Worm (Caenorhabditis elegans) whole organism, L4/young adult: ENCODE results near the gene nhr-199.
"Not testable (repeated sequence)": the region's sequence is repeated elsewhere in the genome, so short reads cannot be mapped to it uniquely, and the experiment has no call there.

Experiments used
- W03F9.2 ChIP-seq: fragments of 150-350 bp; optimal IDR thresholded peaks from 2 replicates; lab custom pipeline; 2014; ENCODE audit warnings: missing biosample characterization, missing genetic modification characterization
- dao-5 ChIP-seq: sonication (generic microtip); optimal IDR thresholded peaks from 2 replicates; lab custom pipeline; 2016; ENCODE audit warnings: missing genotype, missing genetic modification characterization, moderate library complexity, missing compliant biosample characterization
- him-1 ChIP-seq: sonication (generic microtip); optimal IDR thresholded peaks from 2 replicates; lab custom pipeline; 2016; ENCODE audit warnings: missing genotype, missing genetic modification reagents, missing genetic modification characterization, missing compliant biosample characterization

The nhr-199 gene

ce11 chrV:15715636-15716035 is 15.9 kb upstream of the nhr-199 start:
- TF ChIP-seq him-1 (tag; lab: Kevin White, UChicago) (no peak), W03F9.2 (no peak), dao-5 (no peak)

ce11 chrV:15712385-15712784 is 12.7 kb upstream of the nhr-199 start:
- TF ChIP-seq him-1 (tag; lab: Kevin White, UChicago) (no peak), W03F9.2 (no peak), dao-5 (no peak)

- TF ChIP-seq W03F9.2 (no peak), dao-5 (no peak), him-1 (tag; lab: Kevin White, UChicago) (no peak)
Measured at ce11 chrV:15711898-15712297, 12.2 kb upstream of the nhr-199 start, which contains the start of gene str-101. str-101 (minus strand) TSS chrV:15711998.

- TF ChIP-seq W03F9.2 (no peak), dao-5 (no peak), him-1 (tag; lab: Kevin White, UChicago) (no peak)
Measured at ce11 chrV:15710401-15710800, 10.7 kb upstream of the nhr-199 start, which contains the start of gene Y6E2A.1. Y6E2A.1 (minus strand) TSS chrV:15710501.

ce11 chrV:15707982-15708381 is 8.3 kb upstream of the nhr-199 start:
- TF ChIP-seq dao-5 (no peak), him-1 (tag; lab: Kevin White, UChicago) (no peak), W03F9.2 (no peak)

ce11 chrV:15704745-15705144 is 5.0 kb upstream of the nhr-199 start, which contains the start of gene twk-34:
twk-34 (plus strand) TSS chrV:15704960.
- no peak for TF ChIP-seq W03F9.2
- TF ChIP-seq dao-5 = no peak
- TF ChIP-seq him-1 (tag; lab: Kevin White, UChicago) = no peak

- TF ChIP-seq dao-5 (no peak), W03F9.2 (no peak), him-1 (tag; lab: Kevin White, UChicago) (no peak)
Measured at ce11 chrV:15702263-15702662, 2.6 kb upstream of the nhr-199 start, which contains the start of gene nhr-53. nhr-53 (minus strand) TSS chrV:15702363.

- TF ChIP-seq dao-5 (no peak), him-1 (tag; lab: Kevin White, UChicago) (no peak), W03F9.2 (no peak)
Measured at ce11 chrV:15698099-15698498, 1.6 kb downstream of the nhr-199 start, which contains the start of gene srx-29. srx-29 (minus strand) TSS chrV:15698199.

ce11 chrV:15693682-15694081 is 6.0 kb downstream of the nhr-199 start, which contains the start of gene nhr-198:
nhr-198 (plus strand) TSS chrV:15693994.
- no peak for TF ChIP-seq dao-5
- no peak for TF ChIP-seq W03F9.2
- TF ChIP-seq him-1 (tag; lab: Kevin White, UChicago) = no peak

- TF ChIP-seq W03F9.2 (no peak), dao-5 (no peak), him-1 (tag; lab: Kevin White, UChicago) (no peak)
Measured at ce11 chrV:15689952-15690351, 9.7 kb downstream of the nhr-199 start, which contains the start of gene nhr-268. nhr-268 (plus strand) TSS chrV:15690252.

ce11 chrV:15687660-15688059 is 12.0 kb downstream of the nhr-199 start, which contains the start of gene nhr-197:
nhr-197 (plus strand) TSS chrV:15687960.
- TF ChIP-seq dao-5 (no peak), W03F9.2 (no peak), him-1 (tag; lab: Kevin White, UChicago) (no peak)

ce11 chrV:15685599-15685998 is 14.1 kb downstream of the nhr-199 start, which contains the start of gene nhr-196:
nhr-196 (plus strand) TSS chrV:15685716.
- no peak for TF ChIP-seq dao-5
- TF ChIP-seq him-1 (tag; lab: Kevin White, UChicago) = no peak
- no peak for TF ChIP-seq W03F9.2

- TF ChIP-seq him-1 (tag; lab: Kevin White, UChicago) (no peak), dao-5 (no peak), W03F9.2 (no peak)
Measured at ce11 chrV:15677222-15677621, 22.5 kb downstream of the nhr-199 start, which contains the start of gene nhr-52. nhr-52 (plus strand) TSS chrV:15677522.

ce11 chrV:15674899-15675298 is 24.8 kb downstream of the nhr-199 start:
- TF ChIP-seq him-1 (tag; lab: Kevin White, UChicago) (no peak), W03F9.2 (no peak), dao-5 (no peak)

ce11 chrV:15673707-15674106 is 26.0 kb downstream of the nhr-199 start, which contains the start of gene nhr-51:
nhr-51 (plus strand) TSS chrV:15674007.
- TF ChIP-seq W03F9.2 = no peak

ce11 chrV:15670139-15670538 is 29.6 kb downstream of the nhr-199 start, which contains the start of gene K06B4.15:
K06B4.15 (plus strand) TSS chrV:15670439.
- TF ChIP-seq dao-5; W03F9.2; him-1 (tag; lab: Kevin White, UChicago): not testable (repeated sequence)
